Worm (Caenorhabditis elegans) whole organism, young adult: ENCODE data around the gene W04G3.13.

ENCODE experiments used
- cebp-2 ChIP-seq: fragments of 200-800 bp; sonication (Bioruptor generic); IDR thresholded peaks from 2 replicates; pipeline ENCODE4 v1.3.6; 2022; ENCODE audit warnings: missing genetic modification characterization, missing compliant biosample characterization
- snpc-3.4 ChIP-seq: sonication (generic microtip); optimal IDR thresholded peaks from 2 replicates; lab custom pipeline; 2017; ENCODE audit warnings: missing genetic modification characterization, mild to moderate bottlenecking, missing compliant biosample characterization, antibody characterized with exemption, moderate library complexity, missing genotype, missing genetic modification reagents

DNA sequence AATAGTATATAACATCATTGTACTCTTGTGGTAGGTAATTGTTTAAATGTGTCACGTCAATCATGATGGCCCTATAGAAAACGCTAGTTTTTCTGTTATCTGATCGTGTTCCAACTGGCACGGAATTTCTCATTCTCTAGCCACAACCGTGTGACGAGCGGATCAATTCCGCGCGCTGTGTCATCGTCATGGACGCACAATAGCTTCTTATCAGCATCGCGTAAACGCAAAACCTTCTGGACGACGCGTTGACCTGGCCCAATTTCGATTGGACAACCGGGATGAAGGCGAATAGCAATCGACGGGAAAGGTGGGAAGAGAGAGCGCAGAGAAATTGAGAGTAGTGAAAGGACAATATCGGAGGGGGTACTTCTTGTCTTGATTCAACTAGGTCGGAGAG is 22.5 kb downstream of the W04G3.13 start, which contains the start of gene lpr-3:
- TF ChIP-seq cebp-2 (GFP tag; lab: Robert Waterston, UW) (no peak), snpc-3.4 (no peak)
